Fruit fly (Drosophila melanogaster) whole organism, embryonic: ENCODE data around the gene r-l.

Source experiments
- Aef1 ChIP-seq: fragments of 200-800 bp; sonication (Bioruptor generic); IDR thresholded peaks from 3 replicates; pipeline ENCODE4 v1.3.6; 2022; ENCODE audit warnings: missing biosample characterization, missing genetic modification characterization
- Asciz ChIP-seq: fragments of 200-800 bp; sonication (Bioruptor generic); optimal IDR thresholded peaks from 2 replicates; lab custom pipeline; 2017; ENCODE audit warnings: missing biosample characterization, mild to moderate bottlenecking, missing genetic modification characterization, missing genetic modification reagents
- BEAF-32 ChIP-seq: fragments of 200-800 bp; sonication (Bioruptor generic); optimal IDR thresholded peaks from 3 replicates; lab custom pipeline; 2017; ENCODE audit warnings: missing biosample characterization, missing genetic modification characterization, mild to moderate bottlenecking, moderate library complexity, missing genetic modification reagents
- CG10321 ChIP-seq: fragments of 200-800 bp; sonication (Bioruptor generic); IDR thresholded peaks from 2 replicates; pipeline ENCODE4 v1.3.6; 2022; ENCODE audit warnings: missing biosample characterization, missing genetic modification characterization
- CG10431 ChIP-seq: fragments of 200-800 bp; sonication (Bioruptor generic); optimal IDR thresholded peaks from 3 replicates; lab custom pipeline; 2018; ENCODE audit warnings: missing biosample characterization, mild to moderate bottlenecking, missing genetic modification characterization
- CG10543 ChIP-seq: fragments of 200-800 bp; sonication (Bioruptor generic); optimal IDR thresholded peaks from 3 replicates; lab custom pipeline; 2017; ENCODE audit warnings: missing biosample characterization, mild to moderate bottlenecking, missing genetic modification characterization, moderate library complexity
- CG11504 ChIP-seq: fragments of 200-800 bp; sonication (Bioruptor generic); optimal IDR thresholded peaks from 3 replicates; lab custom pipeline; 2019; ENCODE audit warnings: missing biosample characterization, mild to moderate bottlenecking, missing genetic modification characterization, moderate library complexity
- CG11695 ChIP-seq: fragments of 200-800 bp; sonication (Bioruptor generic); IDR thresholded peaks from 3 replicates; pipeline ENCODE4 v1.3.6; 2022; ENCODE audit warnings: missing biosample characterization, missing genetic modification characterization
- CG12236 ChIP-seq: fragments of 200-800 bp; sonication (Bioruptor generic); optimal IDR thresholded peaks from 2 replicates; lab custom pipeline; 2016; ENCODE audit warnings: missing biosample characterization, missing genetic modification characterization
- CG12744 ChIP-seq: fragments of 200-800 bp; sonication (Bioruptor generic); optimal IDR thresholded peaks from 2 replicates; lab custom pipeline; 2016; ENCODE audit warnings: missing biosample characterization, missing genetic modification characterization
- CG12942 ChIP-seq: fragments of 200-800 bp; sonication (Bioruptor generic); optimal IDR thresholded peaks from 3 replicates; lab custom pipeline; 2016; ENCODE audit warnings: missing biosample characterization, missing genetic modification characterization
- CG13624 ChIP-seq: fragments of 200-800 bp; sonication (Bioruptor generic); optimal IDR thresholded peaks from 2 replicates; lab custom pipeline; 2016; ENCODE audit warnings: missing biosample characterization, missing genetic modification characterization
- CG13775 ChIP-seq: fragments of 200-800 bp; sonication (Bioruptor generic); optimal IDR thresholded peaks from 3 replicates; lab custom pipeline; 2017; ENCODE audit warnings: missing biosample characterization, mild to moderate bottlenecking, missing genetic modification characterization
- CG16815 ChIP-seq: fragments of 200-800 bp; sonication (Bioruptor generic); optimal IDR thresholded peaks from 3 replicates; lab custom pipeline; 2017; ENCODE audit warnings: missing biosample characterization, mild to moderate bottlenecking, missing genetic modification characterization
- CG17186 ChIP-seq: fragments of 200-800 bp; sonication (Bioruptor generic); optimal IDR thresholded peaks from 3 replicates; lab custom pipeline; 2017; ENCODE audit warnings: missing biosample characterization, missing genetic modification reagents, missing genetic modification characterization
- CG17328 ChIP-seq: fragments of 200-800 bp; sonication (Bioruptor generic); IDR thresholded peaks from 2 replicates; pipeline ENCODE4 v1.3.6; 2022; ENCODE audit warnings: missing biosample characterization, missing genetic modification characterization
- CG17802 ChIP-seq: fragments of 200-800 bp; sonication (Bioruptor generic); optimal IDR thresholded peaks from 2 replicates; lab custom pipeline; 2018; ENCODE audit warnings: missing biosample characterization, mild to moderate bottlenecking, missing genetic modification characterization, moderate library complexity
- CG1792 ChIP-seq: fragments of 200-800 bp; sonication (Bioruptor generic); optimal IDR thresholded peaks from 2 replicates; lab custom pipeline; 2016; ENCODE audit warnings: missing biosample characterization, missing genetic modification characterization
- CG2116 ChIP-seq: fragments of 200-800 bp; sonication (Bioruptor generic); optimal IDR thresholded peaks from 3 replicates; lab custom pipeline; 2018; ENCODE audit warnings: missing biosample characterization, mild to moderate bottlenecking, missing genetic modification characterization
- CG30431 ChIP-seq: fragments of 200-800 bp; sonication (Bioruptor generic); optimal IDR thresholded peaks from 2 replicates; lab custom pipeline; 2017; ENCODE audit warnings: missing biosample characterization, missing genetic modification characterization
- CG3281 ChIP-seq: fragments of 200-800 bp; sonication (Bioruptor generic); optimal IDR thresholded peaks from 3 replicates; lab custom pipeline; 2017; ENCODE audit warnings: missing biosample characterization, mild to moderate bottlenecking, missing genetic modification characterization
- CG6254 ChIP-seq: fragments of 200-800 bp; sonication (Bioruptor generic); optimal IDR thresholded peaks from 3 replicates; lab custom pipeline; 2017; ENCODE audit warnings: mild to moderate bottlenecking, missing biosample characterization, missing genetic modification reagents, missing genetic modification characterization
- CG7271 ChIP-seq: fragments of 200-800 bp; sonication (Bioruptor generic); optimal IDR thresholded peaks from 2 replicates; lab custom pipeline; 2018; ENCODE audit warnings: missing biosample characterization, mild to moderate bottlenecking, missing genetic modification characterization, moderate library complexity
- CG7372 ChIP-seq: fragments of 200-800 bp; sonication (Bioruptor generic); IDR thresholded peaks from 2 replicates; pipeline ENCODE4 v1.3.6; 2022; ENCODE audit warnings: missing biosample characterization, missing genetic modification characterization
- CG7786 ChIP-seq: fragments of 200-800 bp; sonication (Bioruptor generic); optimal IDR thresholded peaks from 2 replicates; lab custom pipeline; 2016; ENCODE audit warnings: missing biosample characterization, missing genetic modification characterization
- CG7928 ChIP-seq: fragments of 200-800 bp; sonication (Bioruptor generic); optimal IDR thresholded peaks from 2 replicates; lab custom pipeline; 2017; ENCODE audit warnings: missing biosample characterization, mild to moderate bottlenecking, missing genetic modification characterization
- CG8281 ChIP-seq: fragments of 200-800 bp; sonication (Bioruptor generic); optimal IDR thresholded peaks from 2 replicates; lab custom pipeline; 2018; ENCODE audit warnings: missing biosample characterization, mild to moderate bottlenecking, missing genetic modification characterization, moderate library complexity
- CG8924 ChIP-seq: fragments of 200-800 bp; optimal IDR thresholded peaks from 3 replicates; lab custom pipeline; 2019; ENCODE audit warnings: missing biosample characterization, mild to moderate bottlenecking, missing genetic modification characterization, moderate library complexity
- CG9876 ChIP-seq: fragments of 200-800 bp; sonication (Bioruptor generic); optimal IDR thresholded peaks from 2 replicates; lab custom pipeline; 2016; ENCODE audit warnings: missing biosample characterization, missing genetic modification characterization
- Doc3 ChIP-seq: fragments of 200-800 bp; sonication (Bioruptor generic); IDR thresholded peaks from 3 replicates; pipeline ENCODE4 v1.3.6; 2022; ENCODE audit warnings: missing biosample characterization, missing genetic modification characterization; ENCODE audit not compliant: partially characterized antibody
- Dp ChIP-seq: fragments of 200-800 bp; sonication (Bioruptor generic); optimal IDR thresholded peaks from 2 replicates; lab custom pipeline; 2018; ENCODE audit warnings: missing biosample characterization, mild to moderate bottlenecking, missing genetic modification characterization, moderate library complexity
- ERR ChIP-seq: fragments of 200-800 bp; sonication (Bioruptor generic); optimal IDR thresholded peaks from 2 replicates; lab custom pipeline; 2016; ENCODE audit warnings: missing biosample characterization, missing genetic modification characterization
- Hr39 ChIP-seq: fragments of >200 bp; optimal IDR thresholded peaks from 2 replicates; lab custom pipeline; 2017
- Myb ChIP-seq: fragments of 200-800 bp; sonication (Bioruptor generic); optimal IDR thresholded peaks from 2 replicates; lab custom pipeline; 2016; ENCODE audit warnings: missing biosample characterization, missing genetic modification characterization
- Rx ChIP-seq: fragments of 200-800 bp; sonication (Bioruptor generic); IDR thresholded peaks from 2 replicates; pipeline ENCODE4 v1.3.6; 2022; ENCODE audit warnings: missing biosample characterization, missing genetic modification characterization
- Sox102F ChIP-seq: fragments of 200-800 bp; sonication (Bioruptor generic); optimal IDR thresholded peaks from 2 replicates; lab custom pipeline; 2018; ENCODE audit warnings: missing biosample characterization, mild to moderate bottlenecking, missing genetic modification characterization, moderate library complexity
- Taf1 ChIP-seq: fragments of 200-800 bp; sonication (Bioruptor generic); IDR thresholded peaks from 2 replicates; pipeline ENCODE4 v1.3.6; 2022; ENCODE audit warnings: missing biosample characterization, missing genetic modification characterization
- Tbp ChIP-seq: fragments of >200 bp; optimal IDR thresholded peaks from 2 replicates; lab custom pipeline; 2018; ENCODE audit warnings: missing biosample characterization, missing genetic modification characterization
- ara ChIP-seq: fragments of 200-800 bp; sonication (Bioruptor generic); IDR thresholded peaks from 2 replicates; pipeline ENCODE4 v1.3.6; 2022; ENCODE audit warnings: missing biosample characterization, missing genetic modification characterization
- bbx ChIP-seq: fragments of 200-800 bp; sonication (Bioruptor generic); IDR thresholded peaks from 2 replicates; pipeline ENCODE4 v1.3.6; 2022; ENCODE audit warnings: missing biosample characterization, missing genetic modification characterization; ENCODE audit not compliant: partially characterized antibody
- dmrt99B ChIP-seq: fragments of 200-800 bp; sonication (Bioruptor generic); optimal IDR thresholded peaks from 2 replicates; lab custom pipeline; 2018; ENCODE audit warnings: missing biosample characterization, mild to moderate bottlenecking, missing genetic modification characterization, moderate library complexity
- esg ChIP-seq: fragments of 200-800 bp; sonication (Bioruptor generic); conservative IDR thresholded peaks from 2 replicates; pipeline ENCODE4 v1.3.6; 2022; ENCODE audit warnings: missing biosample characterization, missing genetic modification characterization
- ewg ChIP-seq: fragments of 200-800 bp; sonication (Bioruptor generic); optimal IDR thresholded peaks from 3 replicates; lab custom pipeline; 2017; ENCODE audit warnings: mild to moderate bottlenecking, missing biosample characterization, missing genetic modification reagents, missing genetic modification characterization
- fru ChIP-seq: fragments of >200 bp; optimal IDR thresholded peaks from 2 replicates; lab custom pipeline; 2017
- gce ChIP-seq: fragments of 200-800 bp; sonication (Bioruptor generic); IDR thresholded peaks from 3 replicates; pipeline ENCODE4 v1.3.6; 2022; ENCODE audit warnings: missing biosample characterization, missing genetic modification characterization
- jumu ChIP-seq: fragments of 200-800 bp; sonication (Bioruptor generic); optimal IDR thresholded peaks from 3 replicates; lab custom pipeline; 2016; ENCODE audit warnings: missing biosample characterization, missing genetic modification characterization
- ken ChIP-seq: fragments of 200-800 bp; sonication (Bioruptor generic); IDR thresholded peaks from 3 replicates; pipeline ENCODE4 v1.3.6; 2022; ENCODE audit warnings: missing biosample characterization, missing genetic modification characterization
- p53 ChIP-seq: fragments of 200-800 bp; sonication (Bioruptor generic); optimal IDR thresholded peaks from 2 replicates; lab custom pipeline; 2016; ENCODE audit warnings: missing biosample characterization, missing genetic modification characterization
- pum ChIP-seq: fragments of 200-800 bp; sonication (Bioruptor generic); optimal IDR thresholded peaks from 2 replicates; lab custom pipeline; 2016; ENCODE audit warnings: missing biosample characterization, missing genetic modification characterization
- row ChIP-seq: fragments of 200-800 bp; sonication (Bioruptor generic); IDR thresholded peaks from 3 replicates; pipeline ENCODE4 v1.3.6; 2022; ENCODE audit warnings: missing biosample characterization, missing genetic modification characterization
- sna ChIP-seq: fragments of 200-800 bp; sonication (Bioruptor generic); IDR thresholded peaks from 2 replicates; pipeline ENCODE4 v1.3.6; 2022; ENCODE audit warnings: missing biosample characterization, missing genetic modification characterization; ENCODE audit not compliant: partially characterized antibody
- twi ChIP-seq: fragments of 200-800 bp; optimal IDR thresholded peaks from 2 replicates; lab custom pipeline; 2019; ENCODE audit warnings: missing biosample characterization, mild to moderate bottlenecking, missing genetic modification characterization, moderate library complexity
- vnd ChIP-seq: fragments of 200-800 bp; sonication (Bioruptor generic); IDR thresholded peaks from 3 replicates; pipeline ENCODE4 v1.3.6; 2022; ENCODE audit warnings: missing biosample characterization, missing genetic modification characterization; ENCODE audit not compliant: partially characterized antibody

Gene r-l

DNA sequence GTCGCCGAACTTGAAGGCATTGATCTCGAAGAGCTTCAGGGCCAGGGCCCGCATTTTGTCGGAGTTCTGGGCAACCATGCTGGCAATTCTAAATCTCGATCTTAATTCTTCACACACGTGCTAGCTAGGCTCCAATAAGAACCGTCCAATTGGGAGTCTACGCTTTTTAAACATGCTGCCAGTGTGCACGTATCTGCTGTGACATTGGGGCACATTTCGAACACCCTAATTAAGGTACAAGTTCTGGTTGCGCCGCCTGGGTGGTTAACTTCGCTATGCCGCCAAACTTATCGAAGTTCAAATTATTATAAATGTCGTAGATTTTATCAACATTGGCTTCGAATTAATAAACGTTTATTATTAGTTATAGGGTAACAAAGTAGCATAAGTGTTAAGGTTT, at the start of gene r-l:
Gene r-l, minus strand, starts transcription at position 179 of the 400 bp plus-strand sequence.
- TF ChIP-seq CG11695 (GFP tag; lab: Robert Waterston, UW) (no peak), CG13624 (GFP tag; lab: Kevin White, UChicago) (peak; percentile 69), CG1792 (GFP tag; lab: Kevin White, UChicago) (no peak), ewg (GFP tag; lab: Kevin White, UChicago) (peak; percentile 6), esg (no peak), CG7928 (GFP tag; lab: Kevin White, UChicago) (peak; percentile 21), CG12744 (GFP tag; lab: Kevin White, UChicago) (no peak), CG3281 (GFP tag; lab: Kevin White, UChicago) (no peak), CG6254 (GFP tag; lab: Kevin White, UChicago) (no peak), BEAF-32 (GFP tag; lab: Kevin White, UChicago) (peak; percentile 54), CG17186 (GFP tag; lab: Kevin White, UChicago) (peak; percentile 95), Asciz (no peak), sna (GFP tag; lab: Robert Waterston, UW) (no peak), CG9876 (no peak), CG11504 (tag; lab: Kevin White, UChicago) (no peak), CG30431 (GFP tag; lab: Kevin White, UChicago) (no peak), CG12942 (GFP tag; lab: Kevin White, UChicago) (no peak), CG2116 (GFP tag; lab: Kevin White, UChicago) (peak; percentile 73), pum (GFP tag; lab: Kevin White, UChicago) (no peak), ara (GFP tag; lab: Robert Waterston, UW) (no peak), row (GFP tag; lab: Robert Waterston, UW) (peak; percentile 31; the same call in 1 of the 3 replicates), CG8281 (tag; lab: Kevin White, UChicago) (no peak), Aef1 (GFP tag; lab: Robert Waterston, UW) (no peak), CG10321 (GFP tag; lab: Robert Waterston, UW) (no peak), CG7271 (no peak), CG12236 (no peak), Dp (peak; percentile 100), ERR (GFP tag; lab: Kevin White, UChicago) (no peak), Sox102F (GFP tag; lab: Kevin White, UChicago) (no peak), CG10543 (GFP tag; lab: Kevin White, UChicago) (no peak), jumu (GFP tag; lab: Kevin White, UChicago) (no peak), Doc3 (GFP tag; lab: Robert Waterston, UW) (no peak), CG16815 (GFP tag; lab: Kevin White, UChicago) (no peak), CG10431 (GFP tag; lab: Kevin White, UChicago) (no peak), Rx (GFP tag; lab: Robert Waterston, UW) (no peak), gce (GFP tag; lab: Robert Waterston, UW) (no peak), CG13775 (GFP tag; lab: Kevin White, UChicago) (no peak), Hr39 (no peak), twi (peak; percentile 34), fru (lab: Kevin White, UChicago) (no peak), p53 (peak; percentile 44), CG8924 (tag; lab: Kevin White, UChicago) (no peak), CG7786 (GFP tag; lab: Kevin White, UChicago) (no peak), vnd (GFP tag; lab: Robert Waterston, UW) (no peak), dmrt99B (no peak), Tbp (GFP tag; lab: Kevin White, UChicago) (no peak), Myb (GFP tag; lab: Kevin White, UChicago) (peak; percentile 82), CG17328 (GFP tag; lab: Robert Waterston, UW) (no peak), Taf1 (GFP tag; lab: Robert Waterston, UW) (no peak), bbx (GFP tag; lab: Robert Waterston, UW) (no peak), CG17802 (tag; lab: Kevin White, UChicago) (no peak), CG7372 (GFP tag; lab: Robert Waterston, UW) (no peak), ken (GFP tag; lab: Robert Waterston, UW) (no peak)
